Fruit fly (Drosophila melanogaster): ENCODE measurements around the gene CG12206.

CG12206 gene

DNA sequence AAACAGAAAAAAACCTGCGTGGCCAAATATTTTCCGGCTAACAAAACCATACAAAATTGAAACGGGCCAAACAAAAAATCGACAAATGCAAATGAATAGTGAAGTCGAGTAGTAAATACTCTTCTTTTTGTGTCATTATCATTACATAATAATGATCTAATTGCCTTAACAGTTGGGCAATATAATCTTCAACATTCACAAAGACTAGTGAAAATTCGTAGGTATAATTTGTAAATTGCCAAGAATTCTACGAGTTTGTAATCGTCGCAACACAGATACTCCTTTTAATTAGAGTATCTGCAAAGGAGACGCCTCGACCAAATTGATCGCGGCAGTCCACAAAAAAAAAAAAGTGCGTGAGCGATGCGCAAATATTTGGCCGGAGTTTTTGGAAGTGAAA lies 36.8 kb downstream of the CG12206 start:
- TF ChIP-seq CG8478 (optimal IDR thresholded peaks at IDR 0.05): no peak
- TF ChIP-seq CTCF (optimal IDR thresholded peaks at IDR 0.05): no peak

dm6 chrX:3436183-3436582 lies 38.1 kb downstream of the CG12206 start:
- TF ChIP-seq CG8478 (optimal IDR thresholded peaks at IDR 0.05) (no peak), CTCF (optimal IDR thresholded peaks at IDR 0.05) (no peak)

DNA sequence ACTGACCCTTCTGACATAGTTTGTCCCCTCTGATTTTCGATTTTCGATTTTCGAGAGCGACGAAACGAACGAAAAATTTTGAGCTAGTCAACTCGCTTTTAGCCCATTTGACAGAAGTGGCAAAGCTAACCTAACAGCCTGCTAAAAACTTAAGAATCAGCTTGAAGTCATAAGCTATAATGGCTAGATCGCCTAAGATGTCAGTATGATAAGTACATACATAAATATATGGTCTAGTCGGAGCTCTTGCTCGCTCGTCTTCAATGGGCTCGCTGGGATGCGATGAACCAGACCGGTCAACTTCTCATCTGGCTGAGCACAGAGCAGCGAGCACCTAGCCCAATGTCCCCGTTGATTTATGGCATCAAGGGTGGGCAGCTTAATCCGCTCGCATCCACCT lies 38.6 kb downstream of the CG12206 start, which contains the start of gene CG14269:
Gene CG14269, minus strand, starts transcription at position 101 of the 400 bp plus-strand sequence.
- no peak for TF ChIP-seq CG8478 (optimal IDR thresholded peaks at IDR 0.05)
- no peak for TF ChIP-seq CTCF (optimal IDR thresholded peaks at IDR 0.05)

DNA sequence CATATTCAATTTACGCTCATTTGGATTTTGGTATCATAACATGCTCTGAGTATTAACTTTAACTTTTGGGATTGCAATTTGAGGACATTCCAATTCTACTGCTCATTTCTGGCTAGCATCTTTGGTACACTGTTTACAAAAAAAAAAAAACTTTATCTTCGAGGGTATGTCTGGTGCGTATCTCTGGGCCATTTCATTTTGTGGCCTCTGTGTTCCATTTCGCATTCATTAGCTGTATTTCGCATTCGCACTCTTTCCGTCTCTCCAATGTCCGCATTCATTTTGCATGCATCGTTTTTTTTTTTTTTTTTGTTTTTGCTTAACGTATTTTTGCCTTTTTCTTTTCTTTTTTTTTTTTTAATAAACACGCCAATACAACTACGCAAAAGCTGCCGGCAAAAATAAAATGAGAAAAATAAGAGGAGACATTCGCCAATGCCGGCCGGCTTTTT lies 40.7 kb downstream of the CG12206 start:
- TF ChIP-seq CTCF (optimal IDR thresholded peaks at IDR 0.05) (no peak), CG8478 (optimal IDR thresholded peaks at IDR 0.05) (no peak)

- TF ChIP-seq CG8478 (optimal IDR thresholded peaks at IDR 0.05): no peak
- TF ChIP-seq CTCF (optimal IDR thresholded peaks at IDR 0.05): no peak
Observed at dm6 chrX:3432928-3433327, 41.4 kb downstream of the CG12206 start.

DNA sequence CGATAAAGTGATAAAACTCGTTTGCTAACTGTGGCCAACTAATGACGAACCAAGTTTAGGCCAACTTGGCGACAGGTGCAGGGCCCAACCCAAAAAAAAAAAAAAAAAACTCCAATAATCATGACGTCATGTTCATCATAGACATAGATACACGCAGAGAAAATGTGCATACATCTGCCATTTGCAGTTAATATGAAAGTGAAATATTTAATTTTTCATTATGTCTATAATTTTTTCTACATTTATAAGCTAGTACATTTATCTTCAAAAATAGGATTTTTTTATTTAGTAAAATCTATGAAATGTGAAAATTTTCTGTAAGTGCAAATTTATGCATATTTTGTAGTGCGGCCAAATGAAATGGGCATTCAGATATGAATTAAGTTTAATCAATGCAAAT lies 42.7 kb downstream of the CG12206 start:
- TF ChIP-seq CTCF (optimal IDR thresholded peaks at IDR 0.05): no peak
- no peak for TF ChIP-seq CG8478 (optimal IDR thresholded peaks at IDR 0.05)

DNA sequence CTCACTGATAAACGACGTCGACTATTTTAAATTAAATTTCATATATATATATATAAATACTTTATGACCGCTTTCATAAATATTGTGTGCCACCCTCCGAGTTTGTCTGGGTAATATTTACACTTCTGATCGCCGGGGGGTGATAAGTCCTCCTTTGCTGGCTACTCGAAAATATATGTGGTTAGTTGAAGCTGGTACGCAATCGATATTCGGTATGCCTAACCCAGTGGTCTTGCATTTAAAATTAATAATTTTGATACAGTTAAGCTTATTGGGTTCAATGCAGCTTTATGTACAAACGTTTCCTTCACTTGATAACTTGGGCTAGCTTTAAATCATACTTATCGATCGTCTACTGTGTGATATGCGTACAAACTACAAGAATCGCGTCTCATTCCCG lies 44.4 kb downstream of the CG12206 start:
- TF ChIP-seq CTCF (optimal IDR thresholded peaks at IDR 0.05) (no peak), CG8478 (optimal IDR thresholded peaks at IDR 0.05) (no peak)

DNA sequence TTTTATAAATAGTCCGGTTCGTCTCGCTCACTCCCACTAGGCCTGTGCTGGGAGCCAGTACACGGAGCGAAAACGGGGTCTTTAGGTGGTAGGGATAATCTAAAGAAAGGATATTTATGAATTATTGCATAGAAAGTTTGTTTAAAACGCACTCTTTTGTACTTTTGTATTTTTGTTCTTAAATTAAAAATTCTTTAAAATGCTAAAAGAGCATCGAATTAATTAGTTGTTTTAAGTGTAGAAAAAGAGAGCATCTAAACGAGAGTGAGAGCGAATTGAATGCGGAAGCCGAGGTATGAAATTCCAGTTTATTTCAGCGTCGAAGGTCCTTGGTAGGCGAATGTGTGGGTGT lies 46.7 kb downstream of the CG12206 start:
- TF ChIP-seq CTCF (optimal IDR thresholded peaks at IDR 0.05) (no peak), CG8478 (optimal IDR thresholded peaks at IDR 0.05) (no peak)

DNA sequence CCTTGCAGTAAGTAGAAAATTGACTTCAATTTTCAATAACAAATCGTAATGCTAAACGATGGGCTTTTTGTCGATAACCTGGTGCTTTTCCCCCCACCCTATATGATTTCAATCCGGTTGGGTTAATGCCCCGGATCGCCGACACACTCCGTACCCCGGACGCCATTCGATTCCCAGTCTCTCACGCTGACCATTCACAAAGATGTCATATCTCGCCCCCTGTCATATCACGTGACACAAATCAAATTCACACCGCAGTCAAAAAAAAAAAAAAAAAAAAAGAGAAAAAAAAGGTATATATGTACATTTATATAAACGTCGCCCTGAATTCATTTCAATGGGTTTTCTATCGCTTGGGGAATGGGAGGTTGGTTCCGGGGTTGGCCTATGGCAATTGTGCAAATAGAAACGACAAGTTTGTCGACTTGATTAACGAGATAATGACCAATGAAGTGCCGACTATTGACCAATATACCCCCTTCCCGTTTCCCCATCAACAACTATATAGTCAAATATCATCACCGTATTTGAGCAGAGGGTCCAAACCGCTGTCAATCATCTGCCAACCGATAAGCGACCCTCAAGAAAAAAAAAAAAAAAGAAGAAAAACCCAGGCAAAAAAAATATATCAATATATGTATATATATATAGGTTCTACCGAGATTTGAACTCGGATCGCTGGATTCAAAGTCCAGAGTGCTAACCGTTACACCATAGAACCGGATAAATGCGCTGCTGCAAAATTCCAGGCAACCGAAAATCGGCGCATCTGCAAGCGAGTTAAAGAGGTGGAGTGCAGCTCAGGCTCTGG lies 47.3 kb downstream of the CG12206 start:
- TF ChIP-seq CTCF (optimal IDR thresholded peaks at IDR 0.05): no peak
- no peak for TF ChIP-seq CG8478 (optimal IDR thresholded peaks at IDR 0.05)

DNA sequence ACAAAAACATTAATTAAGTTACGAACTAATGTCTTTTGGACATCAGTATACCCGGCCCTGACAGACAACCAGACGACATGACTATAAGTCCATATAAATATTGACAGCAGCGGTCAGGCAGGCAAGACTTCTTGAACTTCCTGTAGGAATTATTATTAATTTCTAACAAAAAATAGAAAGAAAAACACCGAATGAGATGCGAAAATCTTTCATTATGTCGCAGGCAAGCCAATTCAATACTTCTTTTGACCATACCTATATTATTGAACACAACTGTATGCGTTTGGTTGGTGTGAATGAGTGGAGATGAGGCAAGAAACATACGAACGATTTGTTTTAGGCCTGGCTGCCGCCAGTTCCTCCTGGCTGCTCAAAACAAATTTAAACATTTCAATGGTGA lies 49.4 kb downstream of the CG12206 start:
- TF ChIP-seq CTCF (optimal IDR thresholded peaks at IDR 0.05): no peak
- TF ChIP-seq CG8478 (optimal IDR thresholded peaks at IDR 0.05): no peak

dm6 chrX:3423199-3423768 lies 51.0 kb downstream of the CG12206 start:
- peak; percentile 53 to 65 for TF ChIP-seq CTCF (optimal IDR thresholded peaks at IDR 0.05)
- no peak for TF ChIP-seq CG8478 (optimal IDR thresholded peaks at IDR 0.05)
